Worm (Caenorhabditis elegans) whole organism, L3 larva: ENCODE measurements around the gene oac-20.

Source experiments
- R02D3.7 ChIP-seq: fragments of 150-350 bp; optimal IDR thresholded peaks from 2 replicates; lab custom pipeline; 2014; ENCODE audit warnings: missing biosample characterization, missing genetic modification characterization
- ZK546.5 ChIP-seq: sonication (generic microtip); optimal IDR thresholded peaks from 2 replicates; lab custom pipeline; 2017; ENCODE audit warnings: missing biosample characterization, missing genetic modification characterization
- ama-1 ChIP-seq: fragments of 150-350 bp; optimal IDR thresholded peaks from 2 replicates; lab custom pipeline; 2018
- ceh-16 ChIP-seq: sonication (generic microtip); optimal IDR thresholded peaks from 2 replicates; lab custom pipeline; 2017; ENCODE audit warnings: missing biosample characterization, missing genetic modification characterization
- ceh-28 ChIP-seq: fragments of 150-350 bp; optimal IDR thresholded peaks from 2 replicates; lab custom pipeline; 2014; ENCODE audit warnings: missing biosample characterization, missing genetic modification reagents, missing genetic modification characterization
- ceh-9 ChIP-seq: sonication (generic microtip); optimal IDR thresholded peaks from 2 replicates; lab custom pipeline; 2018; ENCODE audit warnings: missing biosample characterization, missing genetic modification characterization
- egl-27 ChIP-seq: sonication (generic microtip); optimal IDR thresholded peaks from 4 replicates; lab custom pipeline; 2017; ENCODE audit warnings: missing biosample characterization, missing genetic modification reagents, missing genetic modification characterization
- elt-1 ChIP-seq: fragments of 150-350 bp; optimal IDR thresholded peaks from 2 replicates; lab custom pipeline; 2014; ENCODE audit warnings: missing biosample characterization, missing genetic modification characterization
- elt-3 ChIP-seq, 3 experiments: fragments of 150-350 bp in 1 of 3; sonication (generic microtip) in 2 of 3; optimal IDR thresholded peaks; 2 replicates in 2 of 3; 4 replicates in 1 of 3; lab custom pipeline; 2014 to 2017; ENCODE audit warnings: missing biosample characterization in 3 of 3, missing genetic modification characterization in 3 of 3
- eor-1 ChIP-seq, 2 experiments: fragments of 150-350 bp; optimal IDR thresholded peaks; 2 replicates each; lab custom pipeline; 2014 to 2018; ENCODE audit warnings: missing biosample characterization in 2 of 2, missing genetic modification characterization in 2 of 2
- fkh-10 ChIP-seq: sonication (generic microtip); optimal IDR thresholded peaks from 2 replicates; lab custom pipeline; 2017; ENCODE audit warnings: missing biosample characterization, missing genetic modification reagents, missing genetic modification characterization
- fkh-2 ChIP-seq: fragments of 150-350 bp; optimal IDR thresholded peaks from 2 replicates; lab custom pipeline; 2014; ENCODE audit warnings: missing biosample characterization, missing genetic modification reagents, missing genetic modification characterization
- hmg-11 ChIP-seq: sonication (generic microtip); optimal IDR thresholded peaks from 2 replicates; lab custom pipeline; 2016; ENCODE audit warnings: missing genetic modification characterization, missing compliant biosample characterization
- jun-1 ChIP-seq: fragments of 150-350 bp; optimal IDR thresholded peaks from 2 replicates; lab custom pipeline; 2014; ENCODE audit warnings: missing biosample characterization, missing genetic modification reagents, missing genetic modification characterization
- lin-15B ChIP-seq: fragments of 150-350 bp; optimal IDR thresholded peaks from 2 replicates; lab custom pipeline; 2014; ENCODE audit warnings: missing biosample characterization, missing genetic modification characterization
- mdl-1 ChIP-seq: fragments of 150-350 bp; optimal IDR thresholded peaks from 2 replicates; lab custom pipeline; 2014; ENCODE audit warnings: missing biosample characterization, missing genetic modification characterization
- nfya-1 ChIP-seq: sonication (generic microtip); optimal IDR thresholded peaks from 2 replicates; lab custom pipeline; 2017; ENCODE audit warnings: missing genetic modification characterization, mild to moderate bottlenecking, missing compliant biosample characterization, antibody characterized with exemption, moderate library complexity; ENCODE audit not compliant: insufficient read depth
- nhr-11 ChIP-seq: fragments of 150-350 bp; optimal IDR thresholded peaks from 2 replicates; lab custom pipeline; 2014; ENCODE audit warnings: missing biosample characterization, missing genetic modification characterization
- nhr-12 ChIP-seq: fragments of 150-350 bp; optimal IDR thresholded peaks from 2 replicates; lab custom pipeline; 2014; ENCODE audit warnings: missing biosample characterization, missing genetic modification characterization
- nhr-23 ChIP-seq: fragments of 150-350 bp; optimal IDR thresholded peaks from 2 replicates; lab custom pipeline; 2014; ENCODE audit warnings: missing biosample characterization, missing genetic modification reagents, missing genetic modification characterization
- nhr-237 ChIP-seq: fragments of 150-350 bp; optimal IDR thresholded peaks from 2 replicates; lab custom pipeline; 2014; ENCODE audit warnings: missing biosample characterization, missing genetic modification characterization
- nhr-28 ChIP-seq: fragments of 150-350 bp; optimal IDR thresholded peaks from 2 replicates; lab custom pipeline; 2014; ENCODE audit warnings: missing biosample characterization, missing genetic modification characterization
- nhr-43 ChIP-seq: sonication (generic microtip); optimal IDR thresholded peaks from 2 replicates; lab custom pipeline; 2016; ENCODE audit warnings: mild to moderate bottlenecking, missing genetic modification characterization, missing compliant biosample characterization; ENCODE audit not compliant: poor library complexity, severe bottlenecking
- nhr-67 ChIP-seq: fragments of 150-350 bp; optimal IDR thresholded peaks from 2 replicates; lab custom pipeline; 2014; ENCODE audit warnings: missing biosample characterization, missing genetic modification characterization
- nhr-76 ChIP-seq: fragments of 150-350 bp; sonication (generic microtip); optimal IDR thresholded peaks from 5 replicates; lab custom pipeline; 2014; ENCODE audit warnings: missing biosample characterization, missing genetic modification characterization
- nhr-77 ChIP-seq: fragments of 150-350 bp; optimal IDR thresholded peaks from 2 replicates; lab custom pipeline; 2014; ENCODE audit warnings: missing biosample characterization, missing genetic modification characterization
- pha-4 ChIP-seq: fragments of 150-350 bp; optimal IDR thresholded peaks from 2 replicates; lab custom pipeline; 2014; ENCODE audit warnings: missing biosample characterization, missing genetic modification reagents, missing genetic modification characterization
- pqm-1 ChIP-seq: fragments of 150-350 bp; optimal IDR thresholded peaks from 2 replicates; lab custom pipeline; 2017; ENCODE audit warnings: missing biosample characterization, missing genetic modification characterization, inconsistent platforms
- sea-2 ChIP-seq: fragments of 150-350 bp; sonication (generic microtip); optimal IDR thresholded peaks from 4 replicates; lab custom pipeline; 2014; ENCODE audit warnings: missing biosample characterization, missing genetic modification reagents, missing genetic modification characterization
- skn-1 ChIP-seq: fragments of 150-350 bp; optimal IDR thresholded peaks from 2 replicates; lab custom pipeline; 2014; ENCODE audit warnings: missing biosample characterization, missing genetic modification characterization
- snpc-4 ChIP-seq: fragments of 150-350 bp; optimal IDR thresholded peaks from 2 replicates; lab custom pipeline; 2014; ENCODE audit warnings: missing biosample characterization, missing genetic modification characterization
- unc-39 ChIP-seq: sonication (generic microtip); optimal IDR thresholded peaks from 4 replicates; lab custom pipeline; 2017; ENCODE audit warnings: missing biosample characterization, missing genetic modification characterization
- unc-62 ChIP-seq: fragments of 150-350 bp; sonication (generic microtip); optimal IDR thresholded peaks from 4 replicates; lab custom pipeline; 2014; ENCODE audit warnings: missing biosample characterization, missing genetic modification reagents, missing genetic modification characterization
- zag-1 ChIP-seq: fragments of 150-350 bp; optimal IDR thresholded peaks from 2 replicates; lab custom pipeline; 2014; ENCODE audit warnings: missing biosample characterization, missing genetic modification characterization
- ztf-11 ChIP-seq: fragments of 150-350 bp; optimal IDR thresholded peaks from 2 replicates; lab custom pipeline; 2014; ENCODE audit warnings: missing biosample characterization, missing genetic modification characterization
- ztf-4 ChIP-seq: fragments of 150-350 bp; optimal IDR thresholded peaks from 2 replicates; lab custom pipeline; 2014; ENCODE audit warnings: missing biosample characterization, missing genetic modification characterization

oac-20 gene

DNA sequence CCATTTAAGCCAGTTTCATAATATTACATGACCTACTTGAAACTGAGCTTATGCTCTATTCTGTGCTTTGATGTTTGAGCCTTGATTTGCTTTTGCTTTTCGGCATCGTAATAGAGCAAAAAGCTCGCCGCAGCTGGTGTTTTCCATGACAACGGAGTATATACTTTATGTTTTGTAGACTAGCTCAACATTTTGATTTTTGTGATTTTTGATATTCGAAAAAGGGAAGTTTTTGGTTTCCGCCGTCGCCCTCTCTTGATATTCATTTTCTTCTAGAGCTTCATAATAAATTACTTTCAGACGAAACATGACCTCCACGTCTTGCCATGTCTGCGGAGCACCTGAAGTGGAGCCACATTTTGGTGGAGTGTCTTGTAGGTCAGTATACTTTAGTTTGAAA is 23.8 kb downstream of the oac-20 start, which contains the start of gene nhr-63:
Gene nhr-63, plus strand, starts transcription at position 301 of the 400 bp plus-strand sequence.
- TF ChIP-seq nhr-23 (tag; lab: Kevin White, UChicago), result no peak
- TF ChIP-seq lin-15B (tag; lab: Kevin White, UChicago), result no peak
- no peak for TF ChIP-seq nhr-76
- TF ChIP-seq elt-1 (tag; lab: Kevin White, UChicago), result no peak
- no peak for TF ChIP-seq egl-27 (tag; lab: Kevin White, UChicago)
- no peak for TF ChIP-seq jun-1 (tag; lab: Kevin White, UChicago)
- no peak for TF ChIP-seq nfya-1 (tag; lab: Kevin White, UChicago)
- TF ChIP-seq fkh-2 (tag; lab: Kevin White, UChicago), result no peak
- TF ChIP-seq nhr-11, result no peak
- no peak for TF ChIP-seq ceh-16
- TF ChIP-seq nhr-12 (tag; lab: Kevin White, UChicago), result no peak
- TF ChIP-seq unc-62 (GFP tag; lab: Kevin White, UChicago), result no peak
- TF ChIP-seq ZK546.5 (tag; lab: Kevin White, UChicago), result no peak
- TF ChIP-seq pha-4 (tag; lab: Kevin White, UChicago), result no peak
- TF ChIP-seq pqm-1 (tag; lab: Kevin White, UChicago), result no peak
- TF ChIP-seq skn-1 (tag; lab: Kevin White, UChicago), result no peak

DNA sequence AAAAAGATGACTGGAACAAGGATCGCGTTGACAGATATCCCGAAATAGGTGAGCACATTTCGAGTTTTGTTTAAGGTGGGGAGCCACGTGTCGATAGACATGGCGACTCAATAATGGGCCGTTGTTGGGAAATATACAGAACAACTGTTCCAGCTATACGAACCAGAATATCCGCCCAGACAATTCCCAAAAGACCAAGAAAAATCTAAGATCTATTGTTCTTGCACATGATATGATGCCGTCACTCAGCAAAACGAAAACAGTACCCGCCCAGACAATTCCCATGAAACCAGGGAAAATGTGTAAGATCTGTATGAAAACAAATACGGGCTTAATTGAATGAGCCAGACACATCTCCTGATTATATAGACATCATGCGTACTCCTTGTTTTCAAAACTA is 29.0 kb downstream of the oac-20 start, which contains the start of gene str-231:
Gene str-231, minus strand, starts transcription at position 101 of the 400 bp plus-strand sequence.
- no peak for TF ChIP-seq nhr-43 (tag; lab: Kevin White, UChicago)
- no peak for TF ChIP-seq R02D3.7 (tag; lab: Kevin White, UChicago)
- TF ChIP-seq mdl-1, result no peak
- TF ChIP-seq ceh-9 (tag; lab: Kevin White, UChicago), result no peak
- no peak for TF ChIP-seq nfya-1 (tag; lab: Kevin White, UChicago)
- TF ChIP-seq ztf-4 (tag; lab: Kevin White, UChicago), result no peak
- TF ChIP-seq eor-1 (tag; optimal IDR thresholded peaks at IDR 0.05; lab: Kevin White, UChicago), result no peak
- no peak for TF ChIP-seq nhr-67 (tag; lab: Kevin White, UChicago)
- no peak for TF ChIP-seq unc-62 (GFP tag; lab: Kevin White, UChicago)
- TF ChIP-seq ztf-11 (tag; lab: Kevin White, UChicago), result no peak
- TF ChIP-seq fkh-2 (tag; lab: Kevin White, UChicago), result no peak
- no peak for TF ChIP-seq nhr-28 (tag; lab: Kevin White, UChicago)
- TF ChIP-seq ama-1 (lab: Kevin White, UChicago), result no peak
- no peak for TF ChIP-seq elt-3 (tag; optimal IDR thresholded peaks at IDR 0.05; lab: Kevin White, UChicago)
- TF ChIP-seq ceh-28 (tag; lab: Kevin White, UChicago), result no peak
- TF ChIP-seq nhr-77, result no peak
- TF ChIP-seq snpc-4 (tag; lab: Kevin White, UChicago), result no peak
- TF ChIP-seq, all 47 proteins: peak for 0

DNA sequence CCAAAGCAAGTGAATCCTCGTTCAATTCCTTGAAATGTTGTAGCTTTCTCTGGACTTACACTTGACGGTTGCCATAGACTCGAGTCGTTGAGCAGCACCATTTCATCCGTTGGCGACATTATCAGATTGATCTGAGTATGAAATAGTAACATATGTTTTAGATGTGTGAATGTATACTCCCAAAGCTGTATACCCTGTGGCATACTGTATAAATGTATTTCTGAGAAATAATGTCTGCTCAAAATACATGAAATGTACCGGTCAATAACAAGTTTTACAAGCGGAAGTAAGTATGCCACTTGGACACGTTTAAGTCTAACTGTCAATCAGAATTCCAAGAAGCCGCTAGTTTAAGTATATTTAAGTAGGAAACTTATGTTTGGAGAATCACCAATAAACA is 31.1 kb downstream of the oac-20 start, which contains the start of gene str-233:
Gene str-233, minus strand, starts transcription at position 101 of the 400 bp plus-strand sequence.
- no peak for TF ChIP-seq hmg-11 (tag; lab: Kevin White, UChicago)
- TF ChIP-seq nhr-43 (tag; lab: Kevin White, UChicago), result no peak
- no peak for TF ChIP-seq fkh-2 (tag; lab: Kevin White, UChicago)
- TF ChIP-seq nhr-11, result no peak
- TF ChIP-seq ceh-9 (tag; lab: Kevin White, UChicago), result no peak
- TF ChIP-seq fkh-10, result no peak
- no peak for TF ChIP-seq sea-2 (GFP tag; lab: Kevin White, UChicago)

DNA sequence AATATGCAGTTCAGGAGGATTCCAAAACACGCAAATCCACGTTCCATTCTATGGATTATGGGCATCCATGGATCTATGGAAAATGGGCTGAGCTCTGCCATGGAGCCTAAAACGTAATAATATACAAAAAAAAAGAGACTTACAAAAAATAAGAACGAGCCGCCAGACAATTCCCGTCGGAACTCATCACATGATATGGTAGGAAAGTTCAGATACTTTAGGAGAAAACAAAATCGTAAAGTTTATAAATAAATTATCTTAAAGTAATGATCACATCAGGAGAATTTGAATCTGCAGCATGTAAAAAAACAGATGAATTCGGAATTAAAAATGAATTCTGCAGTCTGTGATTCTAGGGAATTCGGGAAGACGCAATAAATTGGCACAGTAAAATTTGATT is 37.1 kb downstream of the oac-20 start, which contains the start of gene str-232:
Gene str-232, minus strand, starts transcription at position 101 of the 400 bp plus-strand sequence.
- TF ChIP-seq unc-39 (tag; lab: Kevin White, UChicago) (no peak), ceh-16 (no peak), ztf-11 (tag; lab: Kevin White, UChicago) (no peak), lin-15B (tag; lab: Kevin White, UChicago) (no peak), nhr-76 (no peak), ZK546.5 (tag; lab: Kevin White, UChicago) (no peak), zag-1 (tag; lab: Kevin White, UChicago) (no peak), hmg-11 (tag; lab: Kevin White, UChicago) (no peak), ceh-9 (tag; lab: Kevin White, UChicago) (no peak), nfya-1 (tag; lab: Kevin White, UChicago) (no peak), nhr-237 (no peak)
